Worm (Caenorhabditis elegans) whole organism, mixed stage, embryonic: ENCODE data around the gene irk-1.

Source experiments
- M03D4.4 ChIP-seq: sonication (generic microtip); optimal IDR thresholded peaks from 2 replicates; lab custom pipeline; 2017; ENCODE audit warnings: mild to moderate bottlenecking, missing genetic modification characterization, missing compliant biosample characterization
- bed-3 ChIP-seq: fragments of 200-800 bp; sonication (Bioruptor generic); optimal IDR thresholded peaks from 3 replicates; lab custom pipeline; 2018; ENCODE audit warnings: mild to moderate bottlenecking, missing genetic modification characterization, moderate library complexity, missing compliant biosample characterization
- blmp-1 ChIP-seq: fragments of 150-350 bp; optimal IDR thresholded peaks from 2 replicates; lab custom pipeline; 2014; ENCODE audit warnings: missing biosample characterization, missing genetic modification characterization
- ceh-39 ChIP-seq: fragments of 150-350 bp; optimal IDR thresholded peaks from 2 replicates; lab custom pipeline; 2014; ENCODE audit warnings: missing biosample characterization, missing genetic modification characterization
- ceh-43 ChIP-seq: fragments of 200-800 bp; sonication (Bioruptor generic); optimal IDR thresholded peaks from 2 replicates; lab custom pipeline; 2018; ENCODE audit warnings: mild to moderate bottlenecking, missing genetic modification characterization, moderate library complexity, missing compliant biosample characterization
- ceh-83 ChIP-seq: fragments of 200-800 bp; sonication (Bioruptor generic); optimal IDR thresholded peaks from 2 replicates; lab custom pipeline; 2018; ENCODE audit warnings: mild to moderate bottlenecking, missing genetic modification characterization, missing compliant biosample characterization
- ces-1 ChIP-seq: fragments of 150-350 bp; optimal IDR thresholded peaks from 2 replicates; lab custom pipeline; 2014; ENCODE audit warnings: missing biosample characterization, missing genetic modification reagents, missing genetic modification characterization
- cnd-1 ChIP-seq: fragments of 200-800 bp; sonication (Bioruptor generic); optimal IDR thresholded peaks from 2 replicates; lab custom pipeline; 2018; ENCODE audit warnings: mild to moderate bottlenecking, missing genetic modification characterization, missing compliant biosample characterization
- drap-1 ChIP-seq: fragments of 200-800 bp; sonication (Bioruptor generic); optimal IDR thresholded peaks from 3 replicates; lab custom pipeline; 2018; ENCODE audit warnings: mild to moderate bottlenecking, missing genetic modification characterization, missing compliant biosample characterization
- elt-1 ChIP-seq: sonication (generic microtip); optimal IDR thresholded peaks from 2 replicates; lab custom pipeline; 2017; ENCODE audit warnings: missing genetic modification characterization, mild to moderate bottlenecking, missing compliant biosample characterization, antibody characterized with exemption, moderate library complexity, borderline replicate concordance; ENCODE audit not compliant: insufficient read depth
- elt-3 ChIP-seq: fragments of 150-350 bp; optimal IDR thresholded peaks from 2 replicates; lab custom pipeline; 2014; ENCODE audit warnings: missing biosample characterization, missing genetic modification characterization
- flh-1 ChIP-seq: fragments of 200-800 bp; sonication (Bioruptor generic); optimal IDR thresholded peaks from 2 replicates; lab custom pipeline; 2018; ENCODE audit warnings: mild to moderate bottlenecking, missing genetic modification characterization, moderate library complexity, missing compliant biosample characterization
- ham-2 ChIP-seq: fragments of 200-800 bp; sonication (Bioruptor generic); optimal IDR thresholded peaks from 2 replicates; lab custom pipeline; 2018; ENCODE audit warnings: mild to moderate bottlenecking, missing genetic modification characterization, missing compliant biosample characterization
- hlh-1 ChIP-seq: fragments of 150-350 bp; optimal IDR thresholded peaks from 2 replicates; lab custom pipeline; 2014; ENCODE audit warnings: missing biosample characterization, missing genetic modification reagents, missing genetic modification characterization
- lin-13 ChIP-seq: fragments of 150-350 bp; optimal IDR thresholded peaks from 2 replicates; lab custom pipeline; 2014; ENCODE audit warnings: missing biosample characterization, missing genetic modification characterization
- lin-32 ChIP-seq: fragments of 200-800 bp; sonication (Bioruptor generic); optimal IDR thresholded peaks from 2 replicates; lab custom pipeline; 2018; ENCODE audit warnings: mild to moderate bottlenecking, missing genetic modification characterization, missing compliant biosample characterization
- lsy-2 ChIP-seq: fragments of 150-350 bp; optimal IDR thresholded peaks from 2 replicates; lab custom pipeline; 2014; ENCODE audit warnings: missing biosample characterization, missing genetic modification characterization
- mab-5 ChIP-seq: fragments of 150-350 bp; optimal IDR thresholded peaks from 2 replicates; lab custom pipeline; 2014; ENCODE audit warnings: missing biosample characterization, missing genetic modification characterization
- mep-1 ChIP-seq: fragments of 150-350 bp; optimal IDR thresholded peaks from 2 replicates; lab custom pipeline; 2017; ENCODE audit warnings: missing biosample characterization, missing genetic modification reagents, missing genetic modification characterization, inconsistent platforms
- mls-2 ChIP-seq: sonication (generic microtip); optimal IDR thresholded peaks from 2 replicates; lab custom pipeline; 2016; ENCODE audit warnings: mild to moderate bottlenecking, missing genetic modification characterization, moderate library complexity, missing compliant biosample characterization
- nhr-12 ChIP-seq: fragments of 150-350 bp; optimal IDR thresholded peaks from 2 replicates; lab custom pipeline; 2014; ENCODE audit warnings: missing biosample characterization, missing genetic modification characterization
- nhr-2 ChIP-seq: fragments of 150-350 bp; optimal IDR thresholded peaks from 2 replicates; lab custom pipeline; 2014; ENCODE audit warnings: missing biosample characterization, missing genetic modification characterization
- nhr-237 ChIP-seq: fragments of 150-350 bp; optimal IDR thresholded peaks from 2 replicates; lab custom pipeline; 2014; ENCODE audit warnings: missing biosample characterization, missing genetic modification characterization
- nhr-28 ChIP-seq: fragments of 150-350 bp; optimal IDR thresholded peaks from 2 replicates; lab custom pipeline; 2014; ENCODE audit warnings: missing biosample characterization, missing genetic modification characterization
- nhr-76 ChIP-seq: sonication (generic microtip); optimal IDR thresholded peaks from 2 replicates; lab custom pipeline; 2017; ENCODE audit warnings: missing biosample characterization, missing genetic modification characterization
- pha-4 ChIP-seq: fragments of 150-350 bp; optimal IDR thresholded peaks from 2 replicates; lab custom pipeline; 2018; ENCODE audit warnings: missing biosample characterization, missing genetic modification reagents, missing genetic modification characterization
- sem-2 ChIP-seq: fragments of 200-800 bp; sonication (Bioruptor generic); optimal IDR thresholded peaks from 2 replicates; lab custom pipeline; 2018; ENCODE audit warnings: mild to moderate bottlenecking, missing genetic modification characterization, missing compliant biosample characterization
- snpc-4 ChIP-seq: fragments of 150-350 bp; optimal IDR thresholded peaks from 2 replicates; lab custom pipeline; 2014; ENCODE audit warnings: missing biosample characterization, missing genetic modification characterization
- sptf-1 ChIP-seq: sonication (generic microtip); optimal IDR thresholded peaks from 2 replicates; lab custom pipeline; 2017; ENCODE audit warnings: mild to moderate bottlenecking, missing genetic modification characterization, moderate library complexity, missing compliant biosample characterization
- tbx-8 ChIP-seq: fragments of 200-800 bp; sonication (Bioruptor generic); optimal IDR thresholded peaks from 2 replicates; lab custom pipeline; 2018; ENCODE audit warnings: mild to moderate bottlenecking, missing genetic modification characterization, moderate library complexity, missing compliant biosample characterization
- unc-120 ChIP-seq: sonication (generic microtip); optimal IDR thresholded peaks from 2 replicates; lab custom pipeline; 2017; ENCODE audit warnings: missing genetic modification characterization, missing compliant biosample characterization; ENCODE audit not compliant: poor library complexity, severe bottlenecking
- unc-39 ChIP-seq: fragments of 150-350 bp; optimal IDR thresholded peaks from 2 replicates; lab custom pipeline; 2014; ENCODE audit warnings: missing biosample characterization, missing genetic modification characterization
- unc-62 ChIP-seq: fragments of 150-350 bp; optimal IDR thresholded peaks from 2 replicates; lab custom pipeline; 2014; ENCODE audit warnings: missing biosample characterization, missing genetic modification reagents, missing genetic modification characterization
- zip-8 ChIP-seq: fragments of 150-350 bp; optimal IDR thresholded peaks from 2 replicates; lab custom pipeline; 2014; ENCODE audit warnings: missing biosample characterization, missing genetic modification characterization
- ztf-11 ChIP-seq: fragments of 150-350 bp; optimal IDR thresholded peaks from 2 replicates; lab custom pipeline; 2014; ENCODE audit warnings: missing biosample characterization, missing genetic modification characterization

The irk-1 gene

DNA sequence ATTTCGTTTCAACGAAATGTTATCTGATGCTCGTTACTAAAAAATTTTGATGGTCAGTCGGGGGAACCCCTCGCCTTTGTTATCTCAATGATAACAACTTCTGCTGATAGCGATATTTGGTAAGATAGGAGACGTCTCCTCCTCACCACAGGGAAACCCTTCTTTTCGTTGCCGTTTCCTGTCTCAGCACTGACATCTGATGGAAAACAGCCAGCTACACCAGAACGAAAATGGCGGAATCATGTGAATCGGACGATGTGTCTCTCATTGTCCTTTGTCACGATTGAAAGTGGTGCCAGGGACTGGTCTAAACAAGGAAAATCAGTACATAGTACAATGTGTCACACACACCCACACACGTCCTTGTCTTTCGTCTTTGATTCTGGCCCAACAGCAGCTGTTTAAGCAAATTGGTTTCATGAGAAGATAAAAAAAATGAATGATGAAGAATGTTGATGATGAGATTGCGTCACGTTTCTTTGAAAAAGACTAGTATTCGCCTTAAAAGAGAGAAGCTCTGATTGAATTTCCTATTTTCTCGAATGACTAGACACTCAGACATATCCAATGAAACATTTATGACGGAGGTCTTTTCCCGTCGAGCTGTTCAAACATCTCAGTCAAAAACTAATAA, 41.4 kb downstream of the irk-1 start:
- TF ChIP-seq elt-1 (tag; lab: Kevin White, UChicago), result peak; percentile 9
- peak; percentile 83 for TF ChIP-seq elt-3 (tag; lab: Kevin White, UChicago)
- no peak for TF ChIP-seq unc-39 (tag; lab: Kevin White, UChicago)
- peak; percentile 35 for TF ChIP-seq ces-1 (GFP tag; lab: Kevin White, UChicago)
- TF ChIP-seq mls-2, result no peak

ce11 chrX:6735494-6735893, 42.4 kb downstream of the irk-1 start:
- TF ChIP-seq lsy-2 (tag; lab: Kevin White, UChicago) (no peak), mab-5 (tag; lab: Kevin White, UChicago) (no peak), zip-8 (tag; lab: Kevin White, UChicago) (no peak), flh-1 (GFP tag; lab: Kevin White, UChicago) (no peak), sem-2 (GFP tag; lab: Kevin White, UChicago) (no peak), elt-3 (tag; lab: Kevin White, UChicago) (no peak), ztf-11 (no peak), nhr-237 (tag; lab: Kevin White, UChicago) (no peak), cnd-1 (tag; lab: Kevin White, UChicago) (no peak), snpc-4 (no peak), hlh-1 (no peak), nhr-12 (tag; lab: Kevin White, UChicago) (no peak), blmp-1 (tag; lab: Kevin White, UChicago) (no peak), unc-62 (GFP tag; lab: Kevin White, UChicago) (no peak), mep-1 (tag; lab: Kevin White, UChicago) (no peak), lin-32 (GFP tag; lab: Kevin White, UChicago) (no peak), unc-120 (tag; lab: Kevin White, UChicago) (no peak), bed-3 (no peak)

ce11 chrX:6733201-6733600, 44.7 kb downstream of the irk-1 start, which contains the start of gene R03E9.2:
Gene R03E9.2, minus strand, starts transcription at chrX:6733301.
- TF ChIP-seq hlh-1, result peak; percentile 84
- TF ChIP-seq ham-2 (GFP tag; lab: Kevin White, UChicago), result no peak

DNA sequence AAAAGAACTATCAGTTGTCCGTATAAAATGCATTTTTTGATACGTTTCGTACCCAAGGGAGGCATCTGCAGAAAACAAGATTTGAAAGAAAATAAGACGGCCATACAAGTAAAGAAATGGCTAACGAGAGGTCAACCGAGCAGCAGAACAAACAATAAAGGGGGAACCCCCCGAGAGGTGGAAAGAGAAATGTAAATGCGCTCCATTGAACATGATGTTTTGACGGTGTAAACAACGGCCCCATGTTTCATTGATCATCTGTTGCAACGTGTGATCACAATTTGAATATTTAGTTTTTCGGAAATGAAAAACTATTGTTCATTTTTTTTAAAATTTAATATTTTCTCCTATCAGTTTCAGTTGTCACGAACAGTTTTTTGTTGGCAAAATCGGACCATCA, 48.3 kb downstream of the irk-1 start, which contains the start of gene K11G12.6:
K11G12.6 (minus strand) TSS at position 65 of the 400 bp plus-strand sequence.
- TF ChIP-seq nhr-237 (tag; lab: Kevin White, UChicago) (peak; percentile 13), ces-1 (GFP tag; lab: Kevin White, UChicago) (no peak), pha-4 (tag; lab: Kevin White, UChicago) (peak; percentile 73)

DNA sequence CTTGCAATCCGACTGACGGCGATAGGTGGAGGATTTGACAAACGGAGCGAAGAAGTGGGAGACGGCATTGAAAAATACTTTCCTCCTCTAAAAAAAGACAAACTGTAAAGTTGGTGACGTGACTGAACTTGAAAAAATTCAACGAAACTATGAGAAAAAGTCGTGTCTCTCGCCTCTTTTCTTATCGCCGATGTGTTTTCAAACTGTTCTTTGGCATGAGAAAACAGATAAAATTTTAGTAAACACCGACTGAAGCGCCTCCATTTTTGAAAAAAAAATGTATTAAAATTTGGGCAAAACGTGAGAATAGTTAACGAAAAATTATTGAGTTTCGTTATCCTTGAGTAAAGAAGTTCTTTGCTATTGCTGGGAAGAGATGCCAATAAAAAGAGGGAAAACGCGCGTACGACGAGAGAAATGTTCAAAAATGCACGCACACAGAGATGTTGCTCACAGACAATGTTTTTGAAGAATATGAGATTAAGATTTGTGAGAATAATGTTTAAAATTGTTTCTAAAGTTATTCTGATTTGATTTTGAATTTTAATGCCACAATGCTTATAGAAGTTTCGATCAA, 49.0 kb downstream of the irk-1 start:
- no peak for TF ChIP-seq sptf-1
- TF ChIP-seq ceh-83, result no peak
- no peak for TF ChIP-seq sem-2 (GFP tag; lab: Kevin White, UChicago)
- TF ChIP-seq elt-3 (tag; lab: Kevin White, UChicago), result no peak
- TF ChIP-seq ceh-39 (tag; lab: Kevin White, UChicago), result no peak
- TF ChIP-seq M03D4.4 (tag; lab: Kevin White, UChicago), result no peak
- no peak for TF ChIP-seq ztf-11
- no peak for TF ChIP-seq mls-2
- no peak for TF ChIP-seq lin-13 (tag; lab: Kevin White, UChicago)
- no peak for TF ChIP-seq nhr-28
- TF ChIP-seq bed-3, result no peak
- TF ChIP-seq nhr-2, result no peak
- no peak for TF ChIP-seq unc-62 (GFP tag; lab: Kevin White, UChicago)
- TF ChIP-seq tbx-8, result no peak
- no peak for TF ChIP-seq ceh-43 (GFP tag; lab: Kevin White, UChicago)
- TF ChIP-seq nhr-76 (tag; lab: Kevin White, UChicago), result no peak
- TF ChIP-seq zip-8 (tag; lab: Kevin White, UChicago), result no peak
- TF ChIP-seq drap-1, result no peak
- TF ChIP-seq elt-1 (tag; lab: Kevin White, UChicago), result no peak
- no peak for TF ChIP-seq unc-120 (tag; lab: Kevin White, UChicago)
